Worm (Caenorhabditis elegans): Measurements from ENCODE around the gene F42A9.7.

F42A9.7 gene

DNA sequence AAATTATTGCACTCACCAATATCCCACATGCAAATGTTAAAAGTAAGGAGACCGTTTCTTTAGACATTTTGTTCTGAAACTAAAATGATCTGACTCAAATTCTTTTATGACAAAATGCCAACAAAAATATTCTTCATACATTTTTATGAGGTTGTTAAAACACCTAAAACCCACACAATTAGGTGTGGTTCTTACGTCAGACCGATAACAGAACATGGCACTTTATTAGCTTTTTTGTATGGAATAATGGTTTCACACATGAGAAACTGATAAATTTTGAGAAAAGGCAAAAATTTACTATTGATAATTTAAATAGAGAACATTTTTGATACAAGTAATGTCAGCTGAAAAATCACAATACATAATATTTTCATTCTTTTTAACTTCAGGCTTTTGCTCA, 36.6 kb upstream of the F42A9.7 start, which contains the start of gene C49C8.5:
Gene C49C8.5 (minus strand): TSS at position 73 of the 400 bp plus-strand sequence.
- no peak for TF ChIP-seq attf-6 (GFP tag; IDR thresholded peaks at IDR 0.05)
- TF ChIP-seq zim-3 (tag; optimal IDR thresholded peaks at IDR 0.05), result no peak
- no peak for TF ChIP-seq athp-1 (tag; optimal IDR thresholded peaks at IDR 0.05)
- no peak for TF ChIP-seq snpc-4 (GFP tag; optimal IDR thresholded peaks at IDR 0.05)
- TF ChIP-seq snpc-4 (tag; optimal IDR thresholded peaks at IDR 0.05), result no peak
- TF ChIP-seq chd-7 (tag; optimal IDR thresholded peaks at IDR 0.05), result no peak
- TF ChIP-seq hmg-20 (GFP tag; IDR thresholded peaks at IDR 0.05), result no peak
- no peak for TF ChIP-seq sdz-38 (tag; optimal IDR thresholded peaks at IDR 0.05)

DNA sequence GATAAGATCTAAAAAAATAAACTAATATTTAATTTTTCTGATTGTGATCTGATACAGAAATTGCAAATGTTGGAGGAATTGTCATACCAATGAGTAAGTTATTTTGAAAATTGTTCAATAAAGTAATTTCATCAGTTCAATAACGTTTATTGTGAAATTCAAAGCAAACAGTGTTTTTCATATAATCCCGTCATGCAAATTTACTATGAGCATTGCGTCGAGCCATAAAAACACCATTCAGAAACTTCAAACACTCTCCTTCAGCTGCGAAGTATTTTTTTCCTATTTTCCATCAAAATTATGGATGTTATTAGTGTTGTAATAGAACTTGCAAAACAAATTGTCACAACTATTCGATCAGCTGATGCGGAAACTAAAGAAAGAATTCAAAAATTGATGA, 34.9 kb upstream of the F42A9.7 start, which contains the start of gene C49C8.8:
Gene C49C8.8 (plus strand): TSS at position 301 of the 400 bp plus-strand sequence.
- TF ChIP-seq rec-8 (tag; optimal IDR thresholded peaks at IDR 0.05) (no peak), F23B12.7 (tag; optimal IDR thresholded peaks at IDR 0.05; ENCODE audit: insufficient read depth) (no peak), pbrm-1 (GFP tag; IDR thresholded peaks at IDR 0.05) (no peak)

DNA sequence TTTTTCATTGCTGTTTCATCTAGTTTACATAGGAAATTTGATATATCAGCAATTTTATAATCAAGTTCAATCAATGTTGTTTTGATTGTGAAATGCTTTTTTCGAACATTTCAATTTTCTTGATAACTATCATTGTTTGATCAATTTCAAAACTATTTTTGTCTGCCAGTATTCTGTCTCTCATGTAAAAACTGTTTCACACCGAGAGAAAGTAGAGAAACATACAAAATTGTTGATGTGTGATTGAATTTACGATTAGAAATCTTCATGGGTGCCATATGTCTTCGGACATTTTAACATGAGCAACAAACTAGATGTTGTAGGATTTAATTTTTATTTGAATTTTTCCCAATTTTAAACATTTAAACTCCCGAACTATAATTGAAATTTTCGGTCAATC, 33.7 kb upstream of the F42A9.7 start, which contains the start of gene C49C8.2:
Gene C49C8.2 (plus strand): TSS at position 393 of the 400 bp plus-strand sequence.
- TF ChIP-seq nhr-80 (tag; optimal IDR thresholded peaks at IDR 0.05) (peak; percentile 34), nhr-179 (tag; optimal IDR thresholded peaks at IDR 0.05) (no peak)

DNA sequence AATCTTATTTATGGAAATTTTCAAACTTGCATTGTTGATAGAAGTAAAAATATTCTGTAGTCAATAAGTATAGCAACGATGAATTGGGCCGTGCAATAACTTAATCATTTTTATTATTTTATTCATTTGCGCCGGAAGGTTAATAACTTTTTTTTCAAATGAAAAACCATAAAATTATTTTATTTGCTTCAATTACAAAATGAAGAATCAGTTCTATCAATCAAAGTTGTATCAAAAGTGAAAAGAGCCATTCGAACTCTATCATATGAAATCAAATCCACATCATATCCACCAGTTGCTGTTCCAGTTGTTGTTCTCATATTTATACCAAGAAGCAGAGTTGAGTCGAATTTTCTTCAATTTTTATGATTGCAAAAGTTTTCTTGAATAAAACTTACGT, 31.6 kb upstream of the F42A9.7 start, which contains the start of gene cyp-33E1:
Gene cyp-33E1 (minus strand): TSS at position 101 of the 400 bp plus-strand sequence.
- TF ChIP-seq T07F8.4 (tag; optimal IDR thresholded peaks at IDR 0.05) (no peak), pbrm-1 (GFP tag; IDR thresholded peaks at IDR 0.05) (no peak), lin-35 (GFP tag; optimal IDR thresholded peaks at IDR 0.05) (no peak), cebp-1 (GFP tag; IDR thresholded peaks at IDR 0.05) (no peak), cebp-1 (tag; optimal IDR thresholded peaks at IDR 0.05) (no peak), lin-40 (tag; optimal IDR thresholded peaks at IDR 0.05) (no peak), attf-6 (GFP tag; IDR thresholded peaks at IDR 0.05) (no peak), hrde-1 (tag; optimal IDR thresholded peaks at IDR 0.05; ENCODE audit: borderline replicate concordance) (no peak), F33H1.4 (GFP tag; IDR thresholded peaks at IDR 0.05) (no peak), F49E8.2 (tag; optimal IDR thresholded peaks at IDR 0.05; ENCODE audit: insufficient read depth) (no peak), madf-3 (GFP tag; IDR thresholded peaks at IDR 0.05) (no peak), hlh-26 (GFP tag; conservative IDR thresholded peaks at IDR 0.05) (no peak), pha-4 (tag; optimal IDR thresholded peaks at IDR 0.05) (no peak), F57C9.4 (tag; optimal IDR thresholded peaks at IDR 0.05) (no peak), snpc-1.3 (tag; optimal IDR thresholded peaks at IDR 0.05; ENCODE audit: insufficient read depth) (no peak), lsl-1 (GFP tag; optimal IDR thresholded peaks at IDR 0.05) (no peak), cebp-2 (GFP tag; IDR thresholded peaks at IDR 0.05) (no peak), nhr-80 (tag; optimal IDR thresholded peaks at IDR 0.05) (no peak), die-1 (tag; optimal IDR thresholded peaks at IDR 0.05) (no peak), ztf-22 (GFP tag; optimal IDR thresholded peaks at IDR 0.05) (no peak)

DNA sequence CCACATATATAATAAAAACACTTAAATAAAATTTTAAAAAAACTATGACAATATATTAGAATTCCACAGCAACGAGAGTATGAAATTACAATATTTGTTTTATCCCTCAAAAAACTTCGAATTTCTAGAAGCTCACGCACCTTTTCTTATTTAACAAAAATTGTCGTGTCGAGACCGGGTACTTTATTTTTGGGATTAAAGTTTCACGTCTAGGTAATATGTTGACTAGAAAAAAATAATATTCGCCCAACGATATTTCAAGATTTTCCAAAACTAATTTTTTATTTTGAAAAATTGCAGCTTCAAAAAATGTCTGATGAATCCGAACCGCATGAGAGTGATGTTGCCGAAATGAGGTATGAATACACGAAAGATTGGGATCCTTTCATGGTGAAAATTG, 27.5 kb upstream of the F42A9.7 start, which contains the start of gene C49C8.3:
Gene C49C8.3 (plus strand): TSS at position 301 of the 400 bp plus-strand sequence.
- TF ChIP-seq rec-8 (tag; optimal IDR thresholded peaks at IDR 0.05) (no peak), hmg-1.2 (GFP tag; IDR thresholded peaks at IDR 0.05) (no peak)

Data from whole organism, young adult.